Worm (Caenorhabditis elegans) whole organism, L2 larva: ENCODE data around the gene C39D10.5.

Source experiments
- skn-1 ChIP-seq: sonication (generic microtip); optimal IDR thresholded peaks from 2 replicates; lab custom pipeline; 2017; ENCODE audit warnings: missing biosample characterization, missing genetic modification characterization
- unc-62 ChIP-seq: fragments of 150-350 bp; optimal IDR thresholded peaks from 2 replicates; lab custom pipeline; 2014; ENCODE audit warnings: missing biosample characterization, missing genetic modification reagents, missing genetic modification characterization
- zag-1 ChIP-seq: fragments of 150-350 bp; optimal IDR thresholded peaks from 2 replicates; lab custom pipeline; 2014; ENCODE audit warnings: missing biosample characterization, missing genetic modification characterization

- TF ChIP-seq zag-1 (tag; lab: Kevin White, UChicago) (no peak), unc-62 (GFP tag; lab: Kevin White, UChicago) (no peak), skn-1 (tag; lab: Kevin White, UChicago) (no peak)
Observed at ce11 chrX:7901840-7902239, 9.6 kb upstream of the C39D10.5 start.
